Worm (Caenorhabditis elegans) whole organism, young adult: ENCODE results near the gene rml-3.

Source experiments
- B0035.1 ChIP-seq: sonication (generic microtip); optimal IDR thresholded peaks from 2 replicates; lab custom pipeline; 2016; ENCODE audit warnings: missing genetic modification characterization, mild to moderate bottlenecking, missing compliant biosample characterization, missing genotype, missing genetic modification reagents
- C17E4.6 ChIP-seq: fragments of 200-800 bp; sonication (Bioruptor generic); IDR thresholded peaks from 2 replicates; pipeline ENCODE4 v1.3.6; 2022; ENCODE audit warnings: missing genetic modification reagents, missing genetic modification characterization, missing compliant biosample characterization
- D2030.7 ChIP-seq: fragments of 200-800 bp; sonication (Bioruptor generic); IDR thresholded peaks from 2 replicates; pipeline ENCODE4 v1.3.6; 2022; ENCODE audit warnings: missing genetic modification reagents, missing genetic modification characterization, missing compliant biosample characterization
- F52B5.7 ChIP-seq: sonication (generic microtip); optimal IDR thresholded peaks from 2 replicates; lab custom pipeline; 2016; ENCODE audit warnings: mild to moderate bottlenecking, missing genetic modification characterization, missing compliant biosample characterization
- Y56A3A.18 ChIP-seq: fragments of 200-800 bp; sonication (Bioruptor generic); IDR thresholded peaks from 2 replicates; pipeline ENCODE4 v1.3.6; 2022; ENCODE audit warnings: missing genetic modification reagents, missing genetic modification characterization, missing compliant biosample characterization
- Y67H2A.10 ChIP-seq: fragments of 200-800 bp; sonication (Bioruptor generic); conservative IDR thresholded peaks from 2 replicates; pipeline ENCODE4 v1.3.6; 2022; ENCODE audit warnings: missing genetic modification reagents, missing genetic modification characterization, missing compliant biosample characterization
- ZK185.1 ChIP-seq: sonication (generic microtip); optimal IDR thresholded peaks from 2 replicates; lab custom pipeline; 2016; ENCODE audit warnings: mild to moderate bottlenecking, missing genetic modification characterization, missing compliant biosample characterization; ENCODE audit not compliant: poor library complexity, severe bottlenecking
- attf-3 ChIP-seq: fragments of 200-800 bp; sonication (Bioruptor generic); conservative IDR thresholded peaks from 2 replicates; pipeline ENCODE4 v1.3.6; 2022; ENCODE audit warnings: missing genetic modification reagents, missing genetic modification characterization, missing compliant biosample characterization
- bed-1 ChIP-seq: fragments of 200-800 bp; sonication (Bioruptor generic); IDR thresholded peaks from 2 replicates; pipeline ENCODE4 v1.3.6; 2022; ENCODE audit warnings: missing genetic modification reagents, missing genetic modification characterization, missing compliant biosample characterization
- bed-2 ChIP-seq: fragments of 200-800 bp; sonication (Bioruptor generic); IDR thresholded peaks from 2 replicates; pipeline ENCODE4 v1.3.6; 2022; ENCODE audit warnings: missing genetic modification reagents, missing genetic modification characterization, missing compliant biosample characterization
- ceh-27 ChIP-seq: fragments of 200-800 bp; sonication (Bioruptor generic); optimal IDR thresholded peaks from 2 replicates; lab custom pipeline; 2018; ENCODE audit warnings: mild to moderate bottlenecking, missing genetic modification characterization, moderate library complexity, missing compliant biosample characterization
- chd-7 ChIP-seq: sonication (generic microtip); optimal IDR thresholded peaks from 2 replicates; lab custom pipeline; 2016; ENCODE audit warnings: mild to moderate bottlenecking, missing genetic modification characterization, moderate library complexity, missing compliant biosample characterization
- efl-1 ChIP-seq: fragments of 150-350 bp; optimal IDR thresholded peaks from 2 replicates; lab custom pipeline; 2014; ENCODE audit warnings: missing biosample characterization, missing genetic modification reagents, missing genetic modification characterization
- egrh-3 ChIP-seq: fragments of 200-800 bp; sonication (Bioruptor generic); IDR thresholded peaks from 2 replicates; pipeline ENCODE4 v1.3.6; 2022; ENCODE audit warnings: missing genetic modification reagents, missing genetic modification characterization, missing compliant biosample characterization
- gei-17 ChIP-seq: fragments of 200-800 bp; sonication (Bioruptor generic); optimal IDR thresholded peaks from 2 replicates; lab custom pipeline; 2018; ENCODE audit warnings: mild to moderate bottlenecking, missing genetic modification characterization, missing compliant biosample characterization
- hlh-12 ChIP-seq: sonication (generic microtip); optimal IDR thresholded peaks from 2 replicates; lab custom pipeline; 2016; ENCODE audit warnings: missing genetic modification characterization, missing compliant biosample characterization
- hlh-26 ChIP-seq: fragments of 200-800 bp; sonication (Bioruptor generic); conservative IDR thresholded peaks from 2 replicates; pipeline ENCODE4 v1.3.6; 2022; ENCODE audit warnings: missing genetic modification reagents, missing genetic modification characterization, missing compliant biosample characterization
- hmg-1.2 ChIP-seq: fragments of 200-800 bp; sonication (Bioruptor generic); IDR thresholded peaks from 2 replicates; pipeline ENCODE4 v1.3.6; 2022; ENCODE audit warnings: missing genetic modification reagents, missing genetic modification characterization, missing compliant biosample characterization
- lag-1 ChIP-seq: fragments of 200-800 bp; sonication (Bioruptor generic); IDR thresholded peaks from 2 replicates; pipeline ENCODE4 v1.3.6; 2022; ENCODE audit warnings: missing genetic modification reagents, missing genetic modification characterization, missing compliant biosample characterization
- let-526 ChIP-seq: fragments of 200-800 bp; sonication (Bioruptor generic); IDR thresholded peaks from 2 replicates; pipeline ENCODE4 v1.3.6; 2022; ENCODE audit warnings: missing genetic modification reagents, missing genetic modification characterization, missing compliant biosample characterization
- lin-26 ChIP-seq: fragments of 200-800 bp; sonication (Bioruptor generic); IDR thresholded peaks from 2 replicates; pipeline ENCODE4 v1.3.6; 2022; ENCODE audit warnings: missing genetic modification reagents, missing genetic modification characterization, missing compliant biosample characterization
- lin-40 ChIP-seq: sonication (generic microtip); optimal IDR thresholded peaks from 2 replicates; lab custom pipeline; 2016; ENCODE audit warnings: missing genetic modification characterization, mild to moderate bottlenecking, missing compliant biosample characterization, missing genotype, missing genetic modification reagents
- lsy-27 ChIP-seq: sonication (generic microtip); optimal IDR thresholded peaks from 2 replicates; lab custom pipeline; 2017; ENCODE audit warnings: missing genetic modification characterization, mild to moderate bottlenecking, missing compliant biosample characterization, antibody characterized with exemption, missing genotype, borderline replicate concordance; ENCODE audit not compliant: insufficient read depth
- madf-10 ChIP-seq: sonication (generic microtip); optimal IDR thresholded peaks from 2 replicates; lab custom pipeline; 2016; ENCODE audit warnings: mild to moderate bottlenecking, missing genetic modification characterization, missing compliant biosample characterization
- mcd-1 ChIP-seq: fragments of 200-800 bp; sonication (Bioruptor generic); IDR thresholded peaks from 2 replicates; pipeline ENCODE4 v1.3.6; 2022; ENCODE audit warnings: missing genetic modification reagents, missing genetic modification characterization, missing compliant biosample characterization
- mes-4 ChIP-seq: sonication (generic microtip); optimal IDR thresholded peaks from 2 replicates; lab custom pipeline; 2016; ENCODE audit warnings: missing genotype, missing genetic modification characterization, missing compliant biosample characterization
- mxl-1 ChIP-seq: sonication (generic microtip); optimal IDR thresholded peaks from 2 replicates; lab custom pipeline; 2016; ENCODE audit warnings: missing genetic modification characterization, missing compliant biosample characterization
- nfya-1 ChIP-seq: sonication (generic microtip); optimal IDR thresholded peaks from 2 replicates; lab custom pipeline; 2017; ENCODE audit warnings: antibody characterized with exemption, missing compliant biosample characterization, missing genetic modification characterization, borderline replicate concordance; ENCODE audit not compliant: insufficient read depth
- nhr-120 ChIP-seq: fragments of 200-800 bp; sonication (Bioruptor generic); IDR thresholded peaks from 2 replicates; pipeline ENCODE4 v1.3.6; 2022; ENCODE audit warnings: missing genetic modification characterization, missing compliant biosample characterization
- nhr-90 ChIP-seq: sonication (generic microtip); optimal IDR thresholded peaks from 2 replicates; lab custom pipeline; 2016; ENCODE audit warnings: missing genotype, mild to moderate bottlenecking, missing genetic modification characterization, missing compliant biosample characterization
- pbrm-1 ChIP-seq: fragments of 200-800 bp; sonication (Bioruptor generic); IDR thresholded peaks from 2 replicates; pipeline ENCODE4 v1.3.6; 2022; ENCODE audit warnings: missing genetic modification reagents, missing genetic modification characterization, missing compliant biosample characterization
- pha-4 ChIP-seq: fragments of 150-350 bp; sonication (generic microtip); optimal IDR thresholded peaks from 2 replicates; lab custom pipeline; 2014; ENCODE audit warnings: missing biosample characterization, missing genetic modification reagents, missing genetic modification characterization
- rcor-1 ChIP-seq: fragments of 200-800 bp; sonication (Bioruptor generic); IDR thresholded peaks from 2 replicates; pipeline ENCODE4 v1.3.6; 2022; ENCODE audit warnings: missing genetic modification reagents, missing genetic modification characterization, missing compliant biosample characterization
- rec-8 ChIP-seq, 2 experiments: sonication (generic microtip); optimal IDR thresholded peaks; 2 replicates each; lab custom pipeline; 2016; ENCODE audit warnings: mild to moderate bottlenecking in 2 of 2, missing genetic modification characterization in 2 of 2, missing genetic modification reagents in 2 of 2, missing genotype in 2 of 2, missing biosample characterization in 1 of 2, missing compliant biosample characterization in 1 of 2, moderate library complexity in 1 of 2
- repo-1 ChIP-seq: sonication (generic microtip); optimal IDR thresholded peaks from 2 replicates; lab custom pipeline; 2017; ENCODE audit warnings: mild to moderate bottlenecking, missing genetic modification characterization, missing compliant biosample characterization
- sea-2 ChIP-seq: fragments of 200-800 bp; sonication (Bioruptor generic); IDR thresholded peaks from 2 replicates; pipeline ENCODE4 v1.3.6; 2022; ENCODE audit warnings: missing genetic modification characterization, missing compliant biosample characterization
- snpc-1.3 ChIP-seq: sonication (generic microtip); optimal IDR thresholded peaks from 2 replicates; lab custom pipeline; 2017; ENCODE audit warnings: missing genetic modification characterization, mild to moderate bottlenecking, missing compliant biosample characterization, antibody characterized with exemption, moderate library complexity, missing genotype, missing genetic modification reagents; ENCODE audit not compliant: insufficient read depth
- snpc-3.4 ChIP-seq: sonication (generic microtip); optimal IDR thresholded peaks from 2 replicates; lab custom pipeline; 2017; ENCODE audit warnings: missing genetic modification characterization, mild to moderate bottlenecking, missing compliant biosample characterization, antibody characterized with exemption, moderate library complexity, missing genotype, missing genetic modification reagents
- tlf-1 ChIP-seq: fragments of 200-800 bp; sonication (Bioruptor generic); optimal IDR thresholded peaks from 2 replicates; lab custom pipeline; 2018; ENCODE audit warnings: mild to moderate bottlenecking, missing genetic modification characterization, missing compliant biosample characterization

rml-3 gene

ce11 chrX:6286154-6286553, 47.3 kb upstream of the rml-3 start (continued):
- TF ChIP-seq snpc-3.4: peak; percentile 82
- no peak; the same call in 1 of the 2 replicates for TF ChIP-seq mcd-1
- peak; percentile 63 for TF ChIP-seq hmg-1.2 (GFP tag; lab: Robert Waterston, UW)
- TF ChIP-seq lsy-27: peak; percentile 65
- TF ChIP-seq tlf-1 (GFP tag; lab: Kevin White, UChicago): peak; percentile 40
- TF ChIP-seq bed-1 (GFP tag; lab: Robert Waterston, UW): no peak
- peak; percentile 64 for TF ChIP-seq hlh-12
- no peak for TF ChIP-seq nhr-120 (GFP tag; lab: Robert Waterston, UW)
- TF ChIP-seq rec-8 (tag; optimal IDR thresholded peaks at IDR 0.05; lab: Kevin White, UChicago): peak; percentile 61 to 72
- peak; percentile 72 for TF ChIP-seq madf-10
- TF ChIP-seq sea-2 (GFP tag; lab: Robert Waterston, UW): peak; percentile 41; the same call in 1 of the 2 replicates
- TF ChIP-seq pha-4 (tag; lab: Kevin White, UChicago): no peak
- peak; percentile 69 for TF ChIP-seq F52B5.7 (tag; lab: Kevin White, UChicago)
- no peak for TF ChIP-seq nfya-1
- peak; percentile 76 for TF ChIP-seq nhr-90 (tag; lab: Kevin White, UChicago)
- TF ChIP-seq pbrm-1 (GFP tag; lab: Robert Waterston, UW): peak; percentile 76
- peak; percentile 79 for TF ChIP-seq Y56A3A.18 (GFP tag; lab: Robert Waterston, UW)
- no peak for TF ChIP-seq attf-3 (GFP tag; lab: Robert Waterston, UW)
- TF ChIP-seq rcor-1 (GFP tag; lab: Robert Waterston, UW): peak; percentile 60; the same call in 1 of the 2 replicates
- TF ChIP-seq ZK185.1 (tag; lab: Kevin White, UChicago): peak; percentile 83
- no peak for TF ChIP-seq egrh-3
- TF ChIP-seq mes-4 (tag; lab: Kevin White, UChicago): peak; percentile 43
- TF ChIP-seq C17E4.6 (GFP tag; lab: Robert Waterston, UW): no peak
- peak; percentile 90 for TF ChIP-seq mxl-1
- TF ChIP-seq hlh-26 (GFP tag; lab: Robert Waterston, UW): no peak
- peak; percentile 94 for TF ChIP-seq snpc-1.3
- TF ChIP-seq repo-1 (tag; lab: Kevin White, UChicago): no peak
- no peak for TF ChIP-seq efl-1 (GFP tag; lab: Kevin White, UChicago)
- TF ChIP-seq gei-17 (GFP tag; lab: Kevin White, UChicago): no peak
- no peak for TF ChIP-seq lag-1 (GFP tag; lab: Robert Waterston, UW)
- TF ChIP-seq let-526 (GFP tag; lab: Robert Waterston, UW): 0 out of 2 replicates have a peak, but pooled peaks have one; percentile 22
- peak; percentile 97 for TF ChIP-seq lin-26 (GFP tag; lab: Robert Waterston, UW)
- peak; percentile 37 for TF ChIP-seq B0035.1 (tag; lab: Kevin White, UChicago)
- peak; percentile 69 for TF ChIP-seq chd-7 (tag; lab: Kevin White, UChicago)
- 0 out of 2 replicates have a peak, but pooled peaks have one; percentile 16 for TF ChIP-seq Y67H2A.10 (GFP tag; lab: Robert Waterston, UW)
- no peak for TF ChIP-seq bed-2
- peak; percentile 72 for TF ChIP-seq D2030.7 (GFP tag; lab: Robert Waterston, UW)
- TF ChIP-seq lin-40 (tag; lab: Kevin White, UChicago): no peak
- TF ChIP-seq ceh-27 (GFP tag; lab: Kevin White, UChicago): peak; percentile 5
